Fruit fly (Drosophila melanogaster): ENCODE measurements around the gene CstF50.

The CstF50 gene

dm6 chr3R:31741278-31741677 is 4.5 kb upstream of the CstF50 start (continued):
- TF ChIP-seq fkh (GFP tag; optimal IDR thresholded peaks at IDR 0.05) (no peak), acj6 (GFP tag; optimal IDR thresholded peaks at IDR 0.05) (no peak), salr (GFP tag; optimal IDR thresholded peaks at IDR 0.05) (no peak), CG4318 (GFP tag; optimal IDR thresholded peaks at IDR 0.05) (no peak), dac (GFP tag; optimal IDR thresholded peaks at IDR 0.05) (no peak), CG15336 (GFP tag; IDR thresholded peaks at IDR 0.05) (peak; percentile 59), CG10631 (GFP tag; optimal IDR thresholded peaks at IDR 0.05) (no peak), Eip78C (GFP tag) (peak; percentile 57)

- TF ChIP-seq topi (GFP tag; optimal IDR thresholded peaks at IDR 0.05) (no peak), Gug (GFP tag; IDR thresholded peaks at IDR 0.05) (no peak), cyc (GFP tag; optimal IDR thresholded peaks at IDR 0.05) (no peak), Hr39 (GFP tag; optimal IDR thresholded peaks at IDR 0.05) (no peak), CG32006 (GFP tag; optimal IDR thresholded peaks at IDR 0.05) (no peak), CG15336 (GFP tag; IDR thresholded peaks at IDR 0.05) (no peak), CG8632 (GFP tag; optimal IDR thresholded peaks at IDR 0.05) (no peak), CG6854 (GFP tag; optimal IDR thresholded peaks at IDR 0.05) (no peak), CG10631 (GFP tag; optimal IDR thresholded peaks at IDR 0.05) (no peak)
Measured at dm6 chr3R:31739067-31739786, 2.5 kb upstream of the CstF50 start.

dm6 chr3R:31738060-31738619 is 1.4 kb upstream of the CstF50 start, which contains the start of gene eEF1alpha2:
TSS of gene eEF1alpha2 (plus strand) at chr3R:31738468.
- no peak for TF ChIP-seq CG11762 (GFP tag; optimal IDR thresholded peaks at IDR 0.05; ENCODE audit: insufficient read depth)
- peak; percentile 10; the same call in 1 of the 2 replicates for TF ChIP-seq Gug (GFP tag; IDR thresholded peaks at IDR 0.05)

dm6 chr3R:31727773-31728172 is 9.0 kb downstream of the CstF50 start:
- TF ChIP-seq fd85E (GFP tag; optimal IDR thresholded peaks at IDR 0.05) (no peak), net (GFP tag; optimal IDR thresholded peaks at IDR 0.05) (no peak), vri (GFP tag; optimal IDR thresholded peaks at IDR 0.05) (no peak)

- TF ChIP-seq Hr38 (GFP tag; optimal IDR thresholded peaks at IDR 0.05) (no peak), pdm3 (GFP tag; optimal IDR thresholded peaks at IDR 0.05) (no peak), CG6163 (GFP tag; IDR thresholded peaks at IDR 0.05) (no peak), CG6808 (GFP tag; optimal IDR thresholded peaks at IDR 0.05) (no peak), fd59A (GFP tag; optimal IDR thresholded peaks at IDR 0.05) (no peak), dac (GFP tag; optimal IDR thresholded peaks at IDR 0.05) (no peak), CG11902 (GFP tag; optimal IDR thresholded peaks at IDR 0.05) (no peak), CG3919 (GFP tag; optimal IDR thresholded peaks at IDR 0.05) (no peak), Gug (GFP tag; IDR thresholded peaks at IDR 0.05) (no peak), CG6854 (GFP tag; optimal IDR thresholded peaks at IDR 0.05) (no peak), CG7368 (GFP tag; optimal IDR thresholded peaks at IDR 0.05) (no peak), CG1621 (tag; optimal IDR thresholded peaks at IDR 0.05) (no peak), CG16779 (tag; optimal IDR thresholded peaks at IDR 0.05) (no peak), Blimp-1 (GFP tag; optimal IDR thresholded peaks at IDR 0.05) (no peak)
Measured at dm6 chr3R:31726286-31726685, 10.5 kb downstream of the CstF50 start.

All from whole organism, prepupa.